Worm (Caenorhabditis elegans) whole organism, mixed stage, embryonic: ENCODE measurements around the gene T23E1.1.
A peak's percentile ranks its signal among the peaks of the same experiment; 100 is the strongest.

Source experiments
- ceh-39 ChIP-seq: fragments of 150-350 bp; optimal IDR thresholded peaks from 2 replicates; lab custom pipeline; 2014; ENCODE audit warnings: missing biosample characterization, missing genetic modification characterization
- ces-1 ChIP-seq: fragments of 150-350 bp; optimal IDR thresholded peaks from 2 replicates; lab custom pipeline; 2014; ENCODE audit warnings: missing biosample characterization, missing genetic modification reagents, missing genetic modification characterization
- cnd-1 ChIP-seq: fragments of 200-800 bp; sonication (Bioruptor generic); optimal IDR thresholded peaks from 2 replicates; lab custom pipeline; 2018; ENCODE audit warnings: mild to moderate bottlenecking, missing genetic modification characterization, missing compliant biosample characterization
- mab-5 ChIP-seq: fragments of 150-350 bp; optimal IDR thresholded peaks from 2 replicates; lab custom pipeline; 2014; ENCODE audit warnings: missing biosample characterization, missing genetic modification characterization
- nhr-76 ChIP-seq: sonication (generic microtip); optimal IDR thresholded peaks from 2 replicates; lab custom pipeline; 2017; ENCODE audit warnings: missing biosample characterization, missing genetic modification characterization
- snpc-4 ChIP-seq: fragments of 150-350 bp; optimal IDR thresholded peaks from 2 replicates; lab custom pipeline; 2014; ENCODE audit warnings: missing biosample characterization, missing genetic modification characterization
- unc-62 ChIP-seq: fragments of 150-350 bp; optimal IDR thresholded peaks from 2 replicates; lab custom pipeline; 2014; ENCODE audit warnings: missing biosample characterization, missing genetic modification reagents, missing genetic modification characterization

ce11 chrIV:3160785-3161184, 9.6 kb downstream of the T23E1.1 start:
- TF ChIP-seq snpc-4 (tag; lab: Kevin White, UChicago) (no peak), ces-1 (GFP tag; lab: Kevin White, UChicago) (no peak), mab-5 (no peak), unc-62 (GFP tag; lab: Kevin White, UChicago) (no peak), nhr-76 (tag; lab: Kevin White, UChicago) (no peak), ceh-39 (tag; lab: Kevin White, UChicago) (peak; percentile 50), cnd-1 (tag; lab: Kevin White, UChicago) (no peak)
